Worm (Caenorhabditis elegans) whole organism, midembryonic: Measurements from ENCODE around the gene T07F8.4.

Experiments
- T22C8.4 ChIP-seq: fragments of 200-800 bp; sonication (Bioruptor generic); IDR thresholded peaks from 2 replicates; pipeline ENCODE4 v1.3.6; 2022; ENCODE audit warnings: missing genetic modification characterization, missing compliant biosample characterization
- flt-1 ChIP-seq: fragments of 200-800 bp; sonication (Bioruptor generic); IDR thresholded peaks from 2 replicates; pipeline ENCODE4 v1.3.6; 2022; ENCODE audit warnings: missing genetic modification characterization, missing compliant biosample characterization
- klf-2 ChIP-seq: fragments of 200-800 bp; sonication (Bioruptor generic); conservative IDR thresholded peaks from 2 replicates; pipeline ENCODE4 v1.3.6; 2022; ENCODE audit warnings: missing genetic modification reagents, missing genetic modification characterization, missing compliant biosample characterization
- tab-1 ChIP-seq: fragments of 200-800 bp; sonication (Bioruptor generic); IDR thresholded peaks from 2 replicates; pipeline ENCODE4 v1.3.6; 2022; ENCODE audit warnings: missing genetic modification characterization, missing compliant biosample characterization

DNA sequence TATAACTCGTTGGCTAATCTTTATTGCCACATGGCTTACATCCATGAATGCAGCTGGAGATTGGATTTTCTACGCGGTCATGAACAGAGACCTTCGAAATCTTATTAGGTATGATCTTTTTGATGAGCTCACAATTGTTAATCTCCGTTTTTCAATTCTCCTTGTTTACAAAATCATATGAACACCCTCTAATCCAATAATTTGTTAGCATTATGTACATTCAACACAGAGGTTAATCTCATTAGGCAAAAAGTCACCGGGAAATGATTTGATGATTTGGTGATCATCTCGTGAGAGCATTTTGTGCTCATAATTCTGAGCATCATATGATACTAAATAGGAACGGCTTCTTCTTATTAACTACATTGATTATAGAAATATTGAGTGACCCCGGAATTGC is 14.4 kb upstream of the T07F8.4 start:
- TF ChIP-seq tab-1 (GFP tag; lab: Robert Waterston, UW) (no peak), flt-1 (GFP tag; lab: Robert Waterston, UW) (no peak), klf-2 (no peak), T22C8.4 (GFP tag; lab: Robert Waterston, UW) (no peak)
